Fruit fly (Drosophila melanogaster) whole organism, prepupa: Measurements from ENCODE around the gene nocte.
A peak's percentile ranks its signal among the peaks of the same experiment; 100 is the strongest.

Experiments used
- CG10631 ChIP-seq: fragments of 200-800 bp; sonication (Bioruptor generic); optimal IDR thresholded peaks from 2 replicates; lab custom pipeline; 2016; ENCODE audit warnings: missing biosample characterization, missing genetic modification characterization
- CG11762 ChIP-seq: fragments of 200-800 bp; sonication (Bioruptor generic); optimal IDR thresholded peaks from 3 replicates; lab custom pipeline; 2016; ENCODE audit warnings: missing biosample characterization, missing genetic modification characterization; ENCODE audit not compliant: insufficient read depth
- CG15336 ChIP-seq: fragments of 200-800 bp; sonication (Bioruptor generic); IDR thresholded peaks from 2 replicates; pipeline ENCODE4 v1.3.6; 2022; ENCODE audit warnings: missing biosample characterization, missing genetic modification characterization
- CG1621 ChIP-seq: fragments of 200-800 bp; sonication (Bioruptor generic); optimal IDR thresholded peaks from 3 replicates; lab custom pipeline; 2018; ENCODE audit warnings: missing biosample characterization, mild to moderate bottlenecking, missing genetic modification characterization
- CG16779 ChIP-seq: fragments of 200-800 bp; sonication (Bioruptor generic); optimal IDR thresholded peaks from 3 replicates; lab custom pipeline; 2017; ENCODE audit warnings: missing biosample characterization, mild to moderate bottlenecking, missing genetic modification characterization
- CG3032 ChIP-seq: fragments of 200-800 bp; optimal IDR thresholded peaks from 2 replicates; lab custom pipeline; 2019; ENCODE audit warnings: missing biosample characterization, mild to moderate bottlenecking, missing genetic modification characterization, moderate library complexity
- CG31627 ChIP-seq: fragments of 200-800 bp; sonication (Bioruptor generic); optimal IDR thresholded peaks from 3 replicates; lab custom pipeline; 2016; ENCODE audit warnings: missing biosample characterization, missing genetic modification characterization
- CG32006 ChIP-seq: fragments of 200-800 bp; sonication (Bioruptor generic); optimal IDR thresholded peaks from 3 replicates; lab custom pipeline; 2017; ENCODE audit warnings: missing biosample characterization, mild to moderate bottlenecking, missing genetic modification characterization
- CG34406 ChIP-seq: fragments of 200-800 bp; sonication (Bioruptor generic); optimal IDR thresholded peaks from 3 replicates; lab custom pipeline; 2016; ENCODE audit warnings: missing biosample characterization, missing genetic modification characterization
- CG6163 ChIP-seq: fragments of 200-800 bp; sonication (Bioruptor generic); IDR thresholded peaks from 3 replicates; pipeline ENCODE4 v1.3.6; 2022; ENCODE audit warnings: missing biosample characterization, missing genetic modification characterization
- CG6276 ChIP-seq: fragments of 200-800 bp; sonication (Bioruptor generic); optimal IDR thresholded peaks from 2 replicates; lab custom pipeline; 2017; ENCODE audit warnings: missing biosample characterization, mild to moderate bottlenecking, missing genetic modification characterization
- CG6792 ChIP-seq: fragments of 200-800 bp; sonication (Bioruptor generic); optimal IDR thresholded peaks from 3 replicates; lab custom pipeline; 2016; ENCODE audit warnings: missing biosample characterization, missing genetic modification characterization
- CG6854 ChIP-seq: fragments of 200-800 bp; sonication (Bioruptor generic); optimal IDR thresholded peaks from 2 replicates; lab custom pipeline; 2017; ENCODE audit warnings: missing biosample characterization, mild to moderate bottlenecking, missing genetic modification characterization
- CG7368 ChIP-seq: fragments of 200-800 bp; sonication (Bioruptor generic); optimal IDR thresholded peaks from 3 replicates; lab custom pipeline; 2016; ENCODE audit warnings: missing biosample characterization, missing genetic modification characterization
- CG8119 ChIP-seq: fragments of 200-800 bp; sonication (Bioruptor generic); IDR thresholded peaks from 3 replicates; pipeline ENCODE4 v1.3.6; 2022; ENCODE audit warnings: missing biosample characterization, missing genetic modification characterization
- CG8319 ChIP-seq: fragments of 200-800 bp; sonication (Bioruptor generic); optimal IDR thresholded peaks from 3 replicates; lab custom pipeline; 2016; ENCODE audit warnings: missing biosample characterization, missing genetic modification characterization
- CG8632 ChIP-seq: fragments of 200-800 bp; sonication (Bioruptor generic); optimal IDR thresholded peaks from 3 replicates; lab custom pipeline; 2016; ENCODE audit warnings: missing biosample characterization, missing genetic modification characterization
- CG9139 ChIP-seq: fragments of 200-800 bp; sonication (Bioruptor generic); optimal IDR thresholded peaks from 3 replicates; lab custom pipeline; 2017; ENCODE audit warnings: missing biosample characterization, mild to moderate bottlenecking, missing genetic modification characterization
- Eip75B ChIP-seq: fragments of 200-800 bp; sonication (Bioruptor generic); optimal IDR thresholded peaks from 3 replicates; lab custom pipeline; 2016; ENCODE audit warnings: missing biosample characterization, missing genetic modification characterization
- Eip78C ChIP-seq: fragments of 200-800 bp; sonication (Bioruptor generic); peaks from one replicate; lab custom pipeline; 2016; ENCODE audit warnings: missing biosample characterization, missing genetic modification characterization
- Eip93F ChIP-seq: fragments of 200-800 bp; sonication (Bioruptor generic); optimal IDR thresholded peaks from 2 replicates; lab custom pipeline; 2016; ENCODE audit warnings: missing biosample characterization, mild to moderate bottlenecking, missing genetic modification characterization
- Ets21C ChIP-seq: fragments of 200-800 bp; sonication (Bioruptor generic); optimal IDR thresholded peaks from 3 replicates; lab custom pipeline; 2016; ENCODE audit warnings: missing biosample characterization, missing genetic modification characterization
- Ets96B ChIP-seq: fragments of 200-800 bp; optimal IDR thresholded peaks from 2 replicates; lab custom pipeline; 2019; ENCODE audit warnings: missing biosample characterization, mild to moderate bottlenecking, missing genetic modification characterization, moderate library complexity
- Gug ChIP-seq: fragments of 200-800 bp; sonication (Bioruptor generic); IDR thresholded peaks from 2 replicates; pipeline ENCODE4 v1.3.6; 2022; ENCODE audit warnings: missing biosample characterization, missing genetic modification characterization
- Hr38 ChIP-seq: sonication (Bioruptor generic); optimal IDR thresholded peaks from 2 replicates; lab custom pipeline; 2016; ENCODE audit warnings: missing biosample characterization, missing genetic modification characterization
- Hr39 ChIP-seq: fragments of 200-800 bp; sonication (Bioruptor generic); optimal IDR thresholded peaks from 2 replicates; lab custom pipeline; 2016; ENCODE audit warnings: missing biosample characterization, missing genetic modification characterization
- Hr4 ChIP-seq: fragments of 200-800 bp; sonication (Bioruptor generic); optimal IDR thresholded peaks from 3 replicates; lab custom pipeline; 2016; ENCODE audit warnings: missing biosample characterization, missing genetic modification characterization
- Lpt ChIP-seq: fragments of 200-800 bp; sonication (Bioruptor generic); optimal IDR thresholded peaks from 3 replicates; lab custom pipeline; 2016; ENCODE audit warnings: missing biosample characterization, missing genetic modification characterization
- Met ChIP-seq: fragments of 200-800 bp; sonication (Bioruptor generic); optimal IDR thresholded peaks from 3 replicates; lab custom pipeline; 2016; ENCODE audit warnings: missing biosample characterization, missing genetic modification characterization
- Smox ChIP-seq: fragments of 200-800 bp; sonication (Bioruptor generic); optimal IDR thresholded peaks from 3 replicates; lab custom pipeline; 2016; ENCODE audit warnings: missing biosample characterization, missing genetic modification characterization
- Sox102F ChIP-seq: fragments of 200-800 bp; sonication (Bioruptor generic); optimal IDR thresholded peaks from 2 replicates; lab custom pipeline; 2016; ENCODE audit warnings: missing biosample characterization, mild to moderate bottlenecking, missing genetic modification characterization
- Sox15 ChIP-seq: fragments of 200-800 bp; sonication (Bioruptor generic); optimal IDR thresholded peaks from 3 replicates; lab custom pipeline; 2016; ENCODE audit warnings: missing biosample characterization, missing genetic modification characterization
- achi ChIP-seq: fragments of 200-800 bp; sonication (Bioruptor generic); optimal IDR thresholded peaks from 3 replicates; lab custom pipeline; 2016; ENCODE audit warnings: missing biosample characterization, missing genetic modification characterization
- acj6 ChIP-seq: fragments of 200-800 bp; sonication (Bioruptor generic); optimal IDR thresholded peaks from 3 replicates; lab custom pipeline; 2016; ENCODE audit warnings: missing biosample characterization, missing genetic modification characterization
- cyc ChIP-seq: fragments of 200-800 bp; sonication (Bioruptor generic); optimal IDR thresholded peaks from 3 replicates; lab custom pipeline; 2016; ENCODE audit warnings: missing biosample characterization, missing genetic modification characterization
- dac ChIP-seq: fragments of 200-800 bp; sonication (Bioruptor generic); optimal IDR thresholded peaks from 2 replicates; lab custom pipeline; 2017; ENCODE audit warnings: missing biosample characterization, mild to moderate bottlenecking, missing genetic modification characterization
- dsx ChIP-seq: fragments of 200-800 bp; optimal IDR thresholded peaks from 3 replicates; lab custom pipeline; 2019; ENCODE audit warnings: missing biosample characterization, mild to moderate bottlenecking, missing genetic modification characterization, moderate library complexity; ENCODE audit not compliant: poor library complexity, severe bottlenecking
- eg ChIP-seq: fragments of 200-800 bp; sonication (Bioruptor generic); IDR thresholded peaks from 3 replicates; pipeline ENCODE4 v1.3.6; 2022; ENCODE audit warnings: missing biosample characterization, missing genetic modification characterization
- esn ChIP-seq: fragments of 200-800 bp; sonication (Bioruptor generic); optimal IDR thresholded peaks from 2 replicates; lab custom pipeline; 2016; ENCODE audit warnings: missing biosample characterization, mild to moderate bottlenecking, missing genetic modification characterization, moderate library complexity
- fd59A ChIP-seq: fragments of 200-800 bp; sonication (Bioruptor generic); optimal IDR thresholded peaks from 2 replicates; lab custom pipeline; 2017; ENCODE audit warnings: missing biosample characterization, mild to moderate bottlenecking, missing genetic modification characterization, missing genetic modification reagents
- fd85E ChIP-seq: fragments of 200-800 bp; sonication (Bioruptor generic); optimal IDR thresholded peaks from 3 replicates; lab custom pipeline; 2016; ENCODE audit warnings: missing biosample characterization, missing genetic modification characterization
- fkh ChIP-seq: fragments of 200-800 bp; sonication (Bioruptor generic); optimal IDR thresholded peaks from 3 replicates; lab custom pipeline; 2017; ENCODE audit warnings: missing biosample characterization, mild to moderate bottlenecking, missing genetic modification characterization, moderate library complexity
- lz ChIP-seq: fragments of 200-800 bp; sonication (Bioruptor generic); optimal IDR thresholded peaks from 3 replicates; lab custom pipeline; 2016; ENCODE audit warnings: missing biosample characterization, missing genetic modification characterization
- net ChIP-seq: fragments of 200-800 bp; sonication (Bioruptor generic); optimal IDR thresholded peaks from 3 replicates; lab custom pipeline; 2016; ENCODE audit warnings: missing biosample characterization, missing genetic modification characterization
- salr ChIP-seq, 2 experiments: fragments of 200-800 bp; sonication (Bioruptor generic); optimal IDR thresholded peaks; 3 replicates each; lab custom pipeline; 2016 to 2018; ENCODE audit warnings: missing biosample characterization in 2 of 2, missing genetic modification characterization in 2 of 2, mild to moderate bottlenecking in 1 of 2
- spab ChIP-seq: fragments of 200-800 bp; sonication (Bioruptor generic); optimal IDR thresholded peaks from 2 replicates; lab custom pipeline; 2017; ENCODE audit warnings: missing biosample characterization, mild to moderate bottlenecking, missing genetic modification characterization, missing genetic modification reagents
- ss ChIP-seq, 2 experiments: fragments of 200-800 bp; sonication (Bioruptor generic); optimal IDR thresholded peaks; 2 replicates in 1 of 2; 3 replicates in 1 of 2; lab custom pipeline; 2017 to 2018; ENCODE audit warnings: mild to moderate bottlenecking in 2 of 2, missing biosample characterization in 2 of 2, missing genetic modification characterization in 2 of 2, moderate library complexity in 1 of 2
- svp ChIP-seq: fragments of 200-800 bp; sonication (Bioruptor generic); peaks from one replicate; lab custom pipeline; 2016; ENCODE audit warnings: missing biosample characterization, missing genetic modification characterization
- topi ChIP-seq: fragments of 200-800 bp; sonication (Bioruptor generic); optimal IDR thresholded peaks from 3 replicates; lab custom pipeline; 2016; ENCODE audit warnings: missing biosample characterization, missing genetic modification characterization
- vri ChIP-seq: fragments of 200-800 bp; sonication (Bioruptor generic); optimal IDR thresholded peaks from 3 replicates; lab custom pipeline; 2016; ENCODE audit warnings: missing biosample characterization, mild to moderate bottlenecking, missing genetic modification characterization

Gene nocte

DNA sequence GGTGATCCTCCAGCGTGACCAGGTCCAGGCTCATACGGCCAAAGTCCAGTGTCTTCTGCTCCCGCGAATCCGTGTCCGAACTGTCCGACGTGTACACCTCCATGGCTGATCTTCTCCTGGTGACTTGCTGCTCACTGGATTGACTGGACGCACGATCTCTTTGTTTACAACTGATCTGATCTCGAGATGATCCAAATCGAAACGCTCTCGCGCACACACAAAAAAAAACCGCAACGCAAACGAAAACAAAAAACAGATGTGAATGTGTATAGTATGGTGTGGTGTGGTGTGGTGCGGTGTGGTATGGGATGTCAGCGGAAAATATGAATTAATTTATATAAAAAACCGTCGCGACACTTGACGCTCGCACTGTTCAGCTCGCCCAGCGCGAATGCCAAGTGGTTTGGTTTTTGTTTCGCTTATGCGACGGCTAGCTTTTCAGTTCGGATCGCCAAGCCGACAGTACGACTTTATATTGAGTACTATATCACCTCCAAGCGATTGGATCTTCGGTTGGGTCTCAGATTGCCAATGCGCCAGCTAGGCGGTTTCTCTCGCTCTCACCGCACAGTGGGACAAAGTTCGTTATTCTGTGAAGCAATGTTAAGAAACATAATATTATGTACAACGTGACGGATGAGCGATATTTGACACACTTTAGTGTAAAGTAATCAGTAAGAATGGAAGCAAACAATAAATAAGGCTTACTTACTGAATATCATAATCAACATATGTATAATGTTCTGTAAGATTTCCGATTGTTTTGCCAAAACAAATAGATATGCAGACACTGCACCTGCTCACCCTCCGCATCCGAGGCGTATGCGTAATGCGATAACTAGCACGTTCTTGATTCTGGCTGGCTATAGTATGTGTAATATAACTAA lies 11.9 kb upstream of the nocte start:
- peak; percentile 70 for TF ChIP-seq CG3032 (tag; lab: Kevin White, UChicago)
- peak; percentile 74 for TF ChIP-seq Ets96B
- peak; percentile 91 for TF ChIP-seq Eip78C (GFP tag; lab: Kevin White, UChicago)
- TF ChIP-seq Lpt (GFP tag; lab: Kevin White, UChicago) = peak; percentile 41
- peak; percentile 7 for TF ChIP-seq Ets21C (GFP tag; lab: Kevin White, UChicago)
- TF ChIP-seq vri = peak; percentile 73
- no peak for TF ChIP-seq cyc (GFP tag; lab: Kevin White, UChicago)
- TF ChIP-seq svp (GFP tag; lab: Kevin White, UChicago) = peak; percentile 95
- peak; percentile 25 for TF ChIP-seq fkh (GFP tag; lab: Kevin White, UChicago)
- no peak for TF ChIP-seq Hr38 (GFP tag; lab: Kevin White, UChicago)
- peak; percentile 51 for TF ChIP-seq Gug
- peak; percentile 62 for TF ChIP-seq Met
- peak; percentile 52; the same call in 1 of the 3 replicates for TF ChIP-seq eg (GFP tag; lab: Robert Waterston, UW)
- peak; percentile 45 for TF ChIP-seq topi (GFP tag; lab: Kevin White, UChicago)
- peak; percentile 65 for TF ChIP-seq esn (GFP tag; lab: Kevin White, UChicago)
- TF ChIP-seq Hr4 (GFP tag; lab: Kevin White, UChicago) = peak; percentile 74
- TF ChIP-seq CG7368 (GFP tag; lab: Kevin White, UChicago) = peak; percentile 58
- TF ChIP-seq CG8632 (GFP tag; lab: Kevin White, UChicago) = peak; percentile 58
- TF ChIP-seq CG15336 (GFP tag; lab: Robert Waterston, UW) = peak; percentile 71
- peak; percentile 35 for TF ChIP-seq Smox (GFP tag; lab: Kevin White, UChicago)
- peak; percentile 78 for TF ChIP-seq CG32006 (GFP tag; lab: Kevin White, UChicago)
- no peak for TF ChIP-seq Eip93F (GFP tag; lab: Kevin White, UChicago)
- TF ChIP-seq acj6 (GFP tag; lab: Kevin White, UChicago) = peak; percentile 65
- peak; percentile 44 for TF ChIP-seq dsx (GFP tag; lab: Kevin White, UChicago)
- TF ChIP-seq Sox15 (GFP tag; lab: Kevin White, UChicago) = peak; percentile 3
- TF ChIP-seq CG31627 (GFP tag; lab: Kevin White, UChicago) = peak; percentile 49
- no peak for TF ChIP-seq CG6163 (GFP tag; lab: Robert Waterston, UW)
- peak; percentile 52 for TF ChIP-seq CG34406 (GFP tag; lab: Kevin White, UChicago)
- TF ChIP-seq CG11762 (GFP tag; lab: Kevin White, UChicago) = peak; percentile 49
- TF ChIP-seq CG8319 (GFP tag; lab: Kevin White, UChicago) = peak; percentile 39
- peak; percentile 58 for TF ChIP-seq spab (GFP tag; lab: Kevin White, UChicago)
- no peak for TF ChIP-seq fd85E (GFP tag; lab: Kevin White, UChicago)
- peak; percentile 58 for TF ChIP-seq fd59A (GFP tag; lab: Kevin White, UChicago)
- TF ChIP-seq CG6792 (GFP tag; lab: Kevin White, UChicago) = peak; percentile 64
- peak; percentile 41 to 68 for TF ChIP-seq ss (GFP tag; optimal IDR thresholded peaks at IDR 0.05; lab: Kevin White, UChicago)
- peak; percentile 71 for TF ChIP-seq Eip75B
- no peak for TF ChIP-seq dac (GFP tag; lab: Kevin White, UChicago)
- peak; percentile 64 for TF ChIP-seq CG6276 (GFP tag; lab: Kevin White, UChicago)
- peak; percentile 61 for TF ChIP-seq achi (GFP tag; lab: Kevin White, UChicago)
- peak; percentile 53 for TF ChIP-seq CG9139
- TF ChIP-seq CG8119 (GFP tag; lab: Robert Waterston, UW) = peak; percentile 65; the same call in 2 of the 3 replicates
- peak; percentile 67 for TF ChIP-seq CG1621
- peak; percentile 44 for TF ChIP-seq Hr39 (GFP tag; lab: Kevin White, UChicago)
- TF ChIP-seq salr (GFP tag; optimal IDR thresholded peaks at IDR 0.05; lab: Kevin White, UChicago) = peak; percentile 30 to 46
- TF ChIP-seq lz (GFP tag; lab: Kevin White, UChicago) = peak; percentile 45
- peak; percentile 69 for TF ChIP-seq net
- peak; percentile 56 for TF ChIP-seq CG10631 (GFP tag; lab: Kevin White, UChicago)
- peak; percentile 58 for TF ChIP-seq Sox102F
- peak; percentile 56 for TF ChIP-seq CG16779 (tag; lab: Kevin White, UChicago)
- no peak for TF ChIP-seq CG6854 (GFP tag; lab: Kevin White, UChicago)
